Worm (Caenorhabditis elegans) whole organism, L2 larva: ENCODE results near the gene best-12.
A peak's percentile ranks its signal among the peaks of the same experiment; 100 is the strongest.

Source experiments
- C34F6.9 ChIP-seq: fragments of 150-350 bp; optimal IDR thresholded peaks from 2 replicates; lab custom pipeline; 2014; ENCODE audit warnings: missing biosample characterization, missing genetic modification characterization
- F13H6.1 ChIP-seq: sonication (generic microtip); optimal IDR thresholded peaks from 2 replicates; lab custom pipeline; 2016; ENCODE audit warnings: missing genetic modification characterization, missing compliant biosample characterization
- R02D3.7 ChIP-seq: fragments of 150-350 bp; optimal IDR thresholded peaks from 2 replicates; lab custom pipeline; 2014; ENCODE audit warnings: missing biosample characterization, missing genetic modification characterization
- Y55F3AM.14 ChIP-seq: fragments of 200-800 bp; sonication (Bioruptor generic); optimal IDR thresholded peaks from 2 replicates; lab custom pipeline; 2018; ENCODE audit warnings: mild to moderate bottlenecking, missing genetic modification characterization, missing compliant biosample characterization
- ZK546.5 ChIP-seq: sonication (generic microtip); optimal IDR thresholded peaks from 2 replicates; lab custom pipeline; 2017; ENCODE audit warnings: missing biosample characterization, missing genetic modification characterization
- alr-1 ChIP-seq: fragments of 150-350 bp; optimal IDR thresholded peaks from 2 replicates; lab custom pipeline; 2014; ENCODE audit warnings: missing biosample characterization, missing genetic modification characterization
- aly-2 ChIP-seq: fragments of 150-350 bp; optimal IDR thresholded peaks from 2 replicates; lab custom pipeline; 2014; ENCODE audit warnings: missing biosample characterization, missing genetic modification characterization
- ama-1 ChIP-seq: fragments of 150-350 bp; optimal IDR thresholded peaks from 2 replicates; lab custom pipeline; 2018; ENCODE audit warnings: inconsistent platforms
- blmp-1 ChIP-seq: sonication (generic microtip); optimal IDR thresholded peaks from 2 replicates; lab custom pipeline; 2017; ENCODE audit warnings: missing genetic modification characterization, mild to moderate bottlenecking, missing compliant biosample characterization, antibody characterized with exemption, moderate library complexity; ENCODE audit not compliant: insufficient read depth
- ceh-16 ChIP-seq: fragments of 150-350 bp; optimal IDR thresholded peaks from 2 replicates; lab custom pipeline; 2014; ENCODE audit warnings: missing biosample characterization, missing genetic modification characterization
- ceh-82 ChIP-seq: fragments of 150-350 bp; optimal IDR thresholded peaks from 2 replicates; lab custom pipeline; 2014; ENCODE audit warnings: missing biosample characterization, missing genetic modification characterization
- crh-2 ChIP-seq: sonication (generic microtip); optimal IDR thresholded peaks from 2 replicates; lab custom pipeline; 2017; ENCODE audit warnings: missing biosample characterization, missing genetic modification characterization
- dmd-4 ChIP-seq: sonication (generic microtip); optimal IDR thresholded peaks from 2 replicates; lab custom pipeline; 2017; ENCODE audit warnings: missing biosample characterization, missing genetic modification characterization
- egl-27 ChIP-seq: sonication (generic microtip); optimal IDR thresholded peaks from 3 replicates; lab custom pipeline; 2017; ENCODE audit warnings: missing biosample characterization, missing genetic modification reagents, missing genetic modification characterization
- elt-1 ChIP-seq: fragments of 150-350 bp; optimal IDR thresholded peaks from 2 replicates; lab custom pipeline; 2014; ENCODE audit warnings: missing biosample characterization, missing genetic modification characterization
- elt-3 ChIP-seq: sonication (generic microtip); optimal IDR thresholded peaks from 2 replicates; lab custom pipeline; 2017; ENCODE audit warnings: missing biosample characterization, missing genetic modification characterization
- fos-1 ChIP-seq: fragments of 150-350 bp; optimal IDR thresholded peaks from 2 replicates; lab custom pipeline; 2014; ENCODE audit warnings: missing biosample characterization, missing genetic modification characterization
- gmeb-1 ChIP-seq: fragments of 150-350 bp; optimal IDR thresholded peaks from 2 replicates; lab custom pipeline; 2014; ENCODE audit warnings: missing biosample characterization, missing genetic modification characterization
- lin-11 ChIP-seq: fragments of 150-350 bp; sonication (generic microtip); optimal IDR thresholded peaks from 2 replicates; lab custom pipeline; 2014; ENCODE audit warnings: missing biosample characterization, missing genetic modification characterization, inconsistent platforms, mixed read lengths
- lin-13 ChIP-seq: fragments of 150-350 bp; optimal IDR thresholded peaks from 2 replicates; lab custom pipeline; 2014; ENCODE audit warnings: missing biosample characterization, missing genetic modification reagents, missing genetic modification characterization
- lin-39 ChIP-seq: fragments of 150-350 bp; optimal IDR thresholded peaks from 2 replicates; lab custom pipeline; 2014; ENCODE audit warnings: missing biosample characterization, missing genetic modification reagents, missing genetic modification characterization
- lsy-2 ChIP-seq, 2 experiments: fragments of 150-350 bp in 1 of 2; sonication (generic microtip) in 1 of 2; optimal IDR thresholded peaks; 2 replicates each; lab custom pipeline; 2014 to 2017; ENCODE audit warnings: missing biosample characterization in 2 of 2, missing genetic modification characterization in 2 of 2
- mab-5 ChIP-seq: fragments of 150-350 bp; optimal IDR thresholded peaks from 2 replicates; lab custom pipeline; 2014; ENCODE audit warnings: missing biosample characterization, missing genetic modification characterization
- mbf-1 ChIP-seq: sonication (generic microtip); optimal IDR thresholded peaks from 2 replicates; lab custom pipeline; 2017; ENCODE audit warnings: missing biosample characterization, missing genetic modification characterization
- mdl-1 ChIP-seq, 2 experiments: fragments of 150-350 bp in 1 of 2; sonication (generic microtip) in 1 of 2; optimal IDR thresholded peaks; 2 replicates each; lab custom pipeline; 2017; ENCODE audit warnings: missing biosample characterization in 2 of 2, missing genetic modification characterization in 2 of 2
- nhr-10 ChIP-seq: sonication (generic microtip); optimal IDR thresholded peaks from 2 replicates; lab custom pipeline; 2017; ENCODE audit warnings: missing biosample characterization, missing genetic modification characterization
- nhr-11 ChIP-seq: fragments of 150-350 bp; optimal IDR thresholded peaks from 2 replicates; lab custom pipeline; 2014; ENCODE audit warnings: missing biosample characterization, missing genetic modification characterization
- nhr-12 ChIP-seq: fragments of 150-350 bp; optimal IDR thresholded peaks from 2 replicates; lab custom pipeline; 2014; ENCODE audit warnings: missing biosample characterization, missing genetic modification characterization
- nhr-129 ChIP-seq: fragments of 150-350 bp; optimal IDR thresholded peaks from 2 replicates; lab custom pipeline; 2014; ENCODE audit warnings: missing biosample characterization, missing genetic modification characterization
- nhr-21 ChIP-seq: fragments of 150-350 bp; optimal IDR thresholded peaks from 2 replicates; lab custom pipeline; 2014; ENCODE audit warnings: missing biosample characterization, missing genetic modification characterization
- nhr-23 ChIP-seq: fragments of 150-350 bp; optimal IDR thresholded peaks from 2 replicates; lab custom pipeline; 2014; ENCODE audit warnings: missing biosample characterization, missing genetic modification reagents, missing genetic modification characterization
- nhr-237 ChIP-seq: fragments of 150-350 bp; optimal IDR thresholded peaks from 2 replicates; lab custom pipeline; 2014; ENCODE audit warnings: missing biosample characterization, missing genetic modification characterization
- nhr-25 ChIP-seq: fragments of 150-350 bp; sonication (generic microtip); optimal IDR thresholded peaks from 3 replicates; lab custom pipeline; 2014; ENCODE audit warnings: missing biosample characterization, missing genetic modification characterization
- nhr-6 ChIP-seq: fragments of 150-350 bp; optimal IDR thresholded peaks from 2 replicates; lab custom pipeline; 2014; ENCODE audit warnings: missing biosample characterization, missing genetic modification characterization
- nhr-77 ChIP-seq: fragments of 150-350 bp; optimal IDR thresholded peaks from 2 replicates; lab custom pipeline; 2014; ENCODE audit warnings: missing biosample characterization, missing genetic modification characterization
- peb-1 ChIP-seq: fragments of 150-350 bp; optimal IDR thresholded peaks from 2 replicates; lab custom pipeline; 2014; ENCODE audit warnings: missing biosample characterization, missing genetic modification characterization
- sem-4 ChIP-seq: fragments of 150-350 bp; optimal IDR thresholded peaks from 2 replicates; lab custom pipeline; 2014; ENCODE audit warnings: missing biosample characterization, missing genetic modification reagents, missing genetic modification characterization
- skn-1 ChIP-seq: sonication (generic microtip); optimal IDR thresholded peaks from 2 replicates; lab custom pipeline; 2017; ENCODE audit warnings: missing biosample characterization, missing genetic modification characterization
- sma-3 ChIP-seq: sonication (generic microtip); optimal IDR thresholded peaks from 2 replicates; lab custom pipeline; 2016; ENCODE audit warnings: missing genetic modification reagents, missing genetic modification characterization, missing compliant biosample characterization
- sma-9 ChIP-seq, 2 experiments: fragments of 150-350 bp in 1 of 2; sonication (generic microtip) in 1 of 2; optimal IDR thresholded peaks; 2 replicates each; lab custom pipeline; 2014 to 2016; ENCODE audit warnings: missing genetic modification characterization in 2 of 2, mild to moderate bottlenecking in 1 of 2, missing biosample characterization in 1 of 2, missing compliant biosample characterization in 1 of 2, missing genetic modification reagents in 1 of 2, moderate library complexity in 1 of 2
- snpc-4 ChIP-seq: fragments of 150-350 bp; optimal IDR thresholded peaks from 2 replicates; lab custom pipeline; 2014; ENCODE audit warnings: missing biosample characterization, missing genetic modification characterization
- unc-39 ChIP-seq: fragments of 150-350 bp; optimal IDR thresholded peaks from 2 replicates; lab custom pipeline; 2014; ENCODE audit warnings: missing biosample characterization, missing genetic modification characterization
- unc-55 ChIP-seq: fragments of 150-350 bp; sonication (generic microtip); optimal IDR thresholded peaks from 3 replicates; lab custom pipeline; 2014; ENCODE audit warnings: missing biosample characterization, missing genetic modification reagents, missing genetic modification characterization
- unc-62 ChIP-seq: fragments of 150-350 bp; optimal IDR thresholded peaks from 2 replicates; lab custom pipeline; 2014; ENCODE audit warnings: missing biosample characterization, missing genetic modification reagents, missing genetic modification characterization
- zag-1 ChIP-seq: fragments of 150-350 bp; optimal IDR thresholded peaks from 2 replicates; lab custom pipeline; 2014; ENCODE audit warnings: missing biosample characterization, missing genetic modification characterization
- ztf-1 ChIP-seq: fragments of 200-800 bp; sonication (Bioruptor generic); conservative IDR thresholded peaks from 2 replicates; pipeline ENCODE4 v1.3.6; 2022; ENCODE audit warnings: missing genetic modification characterization, missing compliant biosample characterization
- ztf-11 ChIP-seq: sonication (generic microtip); optimal IDR thresholded peaks from 2 replicates; lab custom pipeline; 2017; ENCODE audit warnings: missing biosample characterization, missing genetic modification characterization
- ztf-4 ChIP-seq: fragments of 150-350 bp; optimal IDR thresholded peaks from 2 replicates; lab custom pipeline; 2014; ENCODE audit warnings: missing biosample characterization, missing genetic modification characterization

Gene best-12

DNA sequence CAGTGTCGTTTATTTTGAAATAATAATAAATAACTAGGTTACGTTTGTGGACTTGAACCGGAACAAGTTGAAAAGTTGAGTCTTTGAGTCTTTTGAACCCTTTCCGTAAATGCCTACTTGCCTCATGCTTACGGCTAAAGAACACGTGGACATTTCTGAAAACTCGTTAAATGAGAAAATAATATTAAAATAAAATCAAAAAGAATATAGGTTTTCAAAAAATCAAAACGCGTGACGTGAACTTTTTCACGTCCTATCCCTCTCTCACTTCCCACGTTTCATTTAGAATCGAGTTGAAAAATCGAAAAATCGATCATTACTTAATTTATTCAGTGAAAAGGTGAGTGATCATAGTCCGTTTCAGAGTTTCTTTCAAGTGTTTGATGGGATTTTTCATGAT is at the start of gene best-12:
Gene best-12 (plus strand): TSS at position 301 of the 400 bp plus-strand sequence.
- TF ChIP-seq snpc-4 (tag; lab: Kevin White, UChicago) (no peak), nhr-23 (tag; lab: Kevin White, UChicago) (no peak), nhr-129 (tag; lab: Kevin White, UChicago) (no peak), egl-27 (tag; lab: Kevin White, UChicago) (no peak), dmd-4 (tag; lab: Kevin White, UChicago) (no peak), unc-39 (tag; lab: Kevin White, UChicago) (no peak), gmeb-1 (no peak)

DNA sequence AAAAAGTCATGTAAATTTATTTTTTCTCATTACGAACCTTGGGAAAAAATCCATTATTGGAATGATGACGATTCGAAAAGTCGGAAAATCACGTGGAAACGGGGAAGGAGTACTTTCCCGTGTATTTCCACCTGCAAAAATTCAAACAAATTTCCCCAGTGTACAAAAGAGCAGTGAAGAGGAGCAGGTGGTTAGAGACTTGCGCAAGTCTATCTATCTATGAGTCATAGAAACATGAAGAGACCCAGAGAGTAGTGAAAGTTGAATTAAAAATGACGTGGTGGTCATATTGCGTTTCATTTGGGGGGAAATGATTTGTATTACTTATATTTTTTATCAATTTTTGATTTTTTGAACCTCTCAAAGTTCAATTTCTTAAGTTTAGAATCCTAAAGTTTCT is 48.8 kb upstream of the best-12 start, which contains the start of gene nhr-50:
Gene nhr-50 (minus strand): TSS at position 199 of the 400 bp plus-strand sequence.
- TF ChIP-seq ztf-1 (GFP tag; lab: Robert Waterston, UW) (no peak), blmp-1 (tag; lab: Kevin White, UChicago) (peak; percentile 97), mdl-1 (tag; optimal IDR thresholded peaks at IDR 0.05; lab: Kevin White, UChicago) (no peak), gmeb-1 (peak; percentile 8), dmd-4 (tag; lab: Kevin White, UChicago) (no peak), R02D3.7 (tag; lab: Kevin White, UChicago) (no peak), nhr-11 (no peak), sem-4 (tag; lab: Kevin White, UChicago) (no peak), peb-1 (tag; lab: Kevin White, UChicago) (no peak), nhr-23 (tag; lab: Kevin White, UChicago) (no peak), nhr-21 (tag; lab: Kevin White, UChicago) (peak; percentile 45), lin-11 (tag; lab: Kevin White, UChicago) (no peak), nhr-12 (tag; lab: Kevin White, UChicago) (no peak), elt-1 (no peak), aly-2 (no peak), sma-9 (GFP tag; optimal IDR thresholded peaks at IDR 0.05; lab: Kevin White, UChicago) (peak; percentile 91), sma-9 (tag; optimal IDR thresholded peaks at IDR 0.05; lab: Kevin White, UChicago) (no peak), lin-13 (GFP tag; lab: Kevin White, UChicago) (no peak), nhr-6 (tag; lab: Kevin White, UChicago) (no peak), ceh-82 (tag; lab: Kevin White, UChicago) (no peak), unc-55 (GFP tag; lab: Kevin White, UChicago) (no peak), skn-1 (tag; lab: Kevin White, UChicago) (no peak), nhr-237 (tag; lab: Kevin White, UChicago) (no peak), ztf-11 (tag; lab: Kevin White, UChicago) (no peak), F13H6.1 (tag; lab: Kevin White, UChicago) (peak; percentile 53), fos-1 (tag; lab: Kevin White, UChicago) (peak; percentile 99), mbf-1 (tag; lab: Kevin White, UChicago) (no peak), lsy-2 (tag; optimal IDR thresholded peaks at IDR 0.05; lab: Kevin White, UChicago) (no peak), unc-39 (tag; lab: Kevin White, UChicago) (no peak), nhr-77 (tag; lab: Kevin White, UChicago) (no peak), zag-1 (no peak), ztf-4 (peak; percentile 8), nhr-129 (tag; lab: Kevin White, UChicago) (peak; percentile 54), alr-1 (tag; lab: Kevin White, UChicago) (no peak), sma-3 (GFP tag; lab: Kevin White, UChicago) (peak; percentile 69), nhr-10 (tag; lab: Kevin White, UChicago) (no peak), lin-39 (tag; lab: Kevin White, UChicago) (no peak), elt-3 (tag; lab: Kevin White, UChicago) (no peak), ama-1 (lab: Kevin White, UChicago) (no peak), unc-62 (GFP tag; lab: Kevin White, UChicago) (no peak), mab-5 (tag; lab: Kevin White, UChicago) (no peak), Y55F3AM.14 (no peak), ceh-16 (tag; lab: Kevin White, UChicago) (no peak), nhr-25 (tag; lab: Kevin White, UChicago) (no peak), snpc-4 (tag; lab: Kevin White, UChicago) (no peak), egl-27 (tag; lab: Kevin White, UChicago) (peak; percentile 57), crh-2 (tag; lab: Kevin White, UChicago) (peak; percentile 83), C34F6.9 (tag; lab: Kevin White, UChicago) (peak; percentile 45), ZK546.5 (tag; lab: Kevin White, UChicago) (no peak)
